Fruit fly (Drosophila melanogaster) whole organism, pupa: Measurements from ENCODE around the gene CG3091.

Source experiments
- CG12605 ChIP-seq: fragments of 200-800 bp; sonication (Bioruptor generic); IDR thresholded peaks from 2 replicates; pipeline ENCODE4 v1.3.6; 2022; ENCODE audit warnings: missing biosample characterization, missing genetic modification characterization
- CG13204 ChIP-seq: fragments of 200-800 bp; sonication (Bioruptor generic); optimal IDR thresholded peaks from 2 replicates; lab custom pipeline; 2018; ENCODE audit warnings: missing biosample characterization, mild to moderate bottlenecking, missing genetic modification characterization, moderate library complexity
- CG15710 ChIP-seq: fragments of 200-800 bp; sonication (Bioruptor generic); optimal IDR thresholded peaks from 2 replicates; lab custom pipeline; 2018; ENCODE audit warnings: missing biosample characterization, mild to moderate bottlenecking, missing genetic modification characterization, moderate library complexity
- CG8159 ChIP-seq: fragments of 200-800 bp; sonication (Bioruptor generic); optimal IDR thresholded peaks from 3 replicates; lab custom pipeline; 2018; ENCODE audit warnings: missing biosample characterization, mild to moderate bottlenecking, missing genetic modification characterization, moderate library complexity
- CG8301 ChIP-seq: fragments of 200-800 bp; sonication (Bioruptor generic); optimal IDR thresholded peaks from 2 replicates; lab custom pipeline; 2018; ENCODE audit warnings: missing biosample characterization, mild to moderate bottlenecking, missing genetic modification characterization

DNA sequence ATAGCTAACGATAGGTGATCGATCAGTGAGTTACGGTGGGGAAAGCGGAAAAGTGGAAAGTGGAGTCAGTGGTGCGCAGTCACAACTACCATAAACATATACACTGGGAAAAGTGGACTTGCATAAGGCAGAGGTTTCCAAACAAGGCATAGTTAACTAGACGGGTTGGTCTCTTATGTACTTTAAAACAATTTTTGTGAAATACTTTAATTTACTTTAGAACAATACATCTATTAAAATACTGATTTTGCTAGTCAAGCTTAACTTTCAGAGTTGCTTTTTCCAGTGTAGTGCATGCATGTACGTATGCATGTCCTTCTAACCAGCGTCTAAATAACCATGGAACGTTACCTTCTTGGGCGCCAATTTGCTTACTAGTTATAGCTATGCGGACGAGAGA, 34.1 kb downstream of the CG3091 start:
- TF ChIP-seq CG15710 (tag; lab: Kevin White, UChicago): no peak
- TF ChIP-seq CG8301 (tag; lab: Kevin White, UChicago): peak; percentile 57
- no peak for TF ChIP-seq CG13204 (GFP tag; lab: Kevin White, UChicago)
- peak; percentile 13 for TF ChIP-seq CG8159 (tag; lab: Kevin White, UChicago)
- no peak for TF ChIP-seq CG12605 (GFP tag; lab: Robert Waterston, UW)
